Worm (Caenorhabditis elegans) whole organism, L3 larva: ENCODE measurements around the gene Y66D12A.7.
A peak's percentile ranks its signal among the peaks of the same experiment; 100 is the strongest.

Experiments
- R02D3.7 ChIP-seq: fragments of 150-350 bp; optimal IDR thresholded peaks from 2 replicates; lab custom pipeline; 2014; ENCODE audit warnings: missing biosample characterization, missing genetic modification characterization
- ZK546.5 ChIP-seq: sonication (generic microtip); optimal IDR thresholded peaks from 2 replicates; lab custom pipeline; 2017; ENCODE audit warnings: missing biosample characterization, missing genetic modification characterization
- ama-1 ChIP-seq: fragments of 150-350 bp; optimal IDR thresholded peaks from 2 replicates; lab custom pipeline; 2018
- ceh-16 ChIP-seq: sonication (generic microtip); optimal IDR thresholded peaks from 2 replicates; lab custom pipeline; 2017; ENCODE audit warnings: missing biosample characterization, missing genetic modification characterization
- ceh-28 ChIP-seq: fragments of 150-350 bp; optimal IDR thresholded peaks from 2 replicates; lab custom pipeline; 2014; ENCODE audit warnings: missing biosample characterization, missing genetic modification reagents, missing genetic modification characterization
- ceh-82 ChIP-seq: fragments of 150-350 bp; optimal IDR thresholded peaks from 2 replicates; lab custom pipeline; 2014; ENCODE audit warnings: missing biosample characterization, missing genetic modification characterization
- ceh-9 ChIP-seq: sonication (generic microtip); optimal IDR thresholded peaks from 2 replicates; lab custom pipeline; 2018; ENCODE audit warnings: missing biosample characterization, missing genetic modification characterization
- daf-12 ChIP-seq: fragments of 150-350 bp; optimal IDR thresholded peaks from 2 replicates; lab custom pipeline; 2014; ENCODE audit warnings: missing biosample characterization, missing genetic modification reagents, missing genetic modification characterization
- egl-27 ChIP-seq: sonication (generic microtip); optimal IDR thresholded peaks from 4 replicates; lab custom pipeline; 2017; ENCODE audit warnings: missing biosample characterization, missing genetic modification reagents, missing genetic modification characterization
- elt-1 ChIP-seq: fragments of 150-350 bp; optimal IDR thresholded peaks from 2 replicates; lab custom pipeline; 2014; ENCODE audit warnings: missing biosample characterization, missing genetic modification characterization
- eor-1 ChIP-seq, 2 experiments: fragments of 150-350 bp; optimal IDR thresholded peaks; 2 replicates each; lab custom pipeline; 2014 to 2018; ENCODE audit warnings: missing biosample characterization in 2 of 2, missing genetic modification characterization in 2 of 2
- fkh-10 ChIP-seq: sonication (generic microtip); optimal IDR thresholded peaks from 2 replicates; lab custom pipeline; 2017; ENCODE audit warnings: missing biosample characterization, missing genetic modification reagents, missing genetic modification characterization
- fkh-2 ChIP-seq: fragments of 150-350 bp; optimal IDR thresholded peaks from 2 replicates; lab custom pipeline; 2014; ENCODE audit warnings: missing biosample characterization, missing genetic modification reagents, missing genetic modification characterization
- hmg-11 ChIP-seq: sonication (generic microtip); optimal IDR thresholded peaks from 2 replicates; lab custom pipeline; 2016; ENCODE audit warnings: missing genetic modification characterization, missing compliant biosample characterization
- jun-1 ChIP-seq: fragments of 150-350 bp; optimal IDR thresholded peaks from 2 replicates; lab custom pipeline; 2014; ENCODE audit warnings: missing biosample characterization, missing genetic modification reagents, missing genetic modification characterization
- lin-15B ChIP-seq: fragments of 150-350 bp; optimal IDR thresholded peaks from 2 replicates; lab custom pipeline; 2014; ENCODE audit warnings: missing biosample characterization, missing genetic modification characterization
- lsy-12 ChIP-seq: sonication (generic microtip); optimal IDR thresholded peaks from 2 replicates; lab custom pipeline; 2016; ENCODE audit warnings: mild to moderate bottlenecking, missing genetic modification characterization, missing compliant biosample characterization
- mdl-1 ChIP-seq: fragments of 150-350 bp; optimal IDR thresholded peaks from 2 replicates; lab custom pipeline; 2014; ENCODE audit warnings: missing biosample characterization, missing genetic modification characterization
- mml-1 ChIP-seq: fragments of 150-350 bp; sonication (generic microtip); optimal IDR thresholded peaks from 3 replicates; lab custom pipeline; 2014; ENCODE audit warnings: missing biosample characterization, missing genetic modification characterization
- nfya-1 ChIP-seq: sonication (generic microtip); optimal IDR thresholded peaks from 2 replicates; lab custom pipeline; 2017; ENCODE audit warnings: missing genetic modification characterization, mild to moderate bottlenecking, missing compliant biosample characterization, antibody characterized with exemption, moderate library complexity; ENCODE audit not compliant: insufficient read depth
- nhr-12 ChIP-seq: fragments of 150-350 bp; optimal IDR thresholded peaks from 2 replicates; lab custom pipeline; 2014; ENCODE audit warnings: missing biosample characterization, missing genetic modification characterization
- nhr-23 ChIP-seq: fragments of 150-350 bp; optimal IDR thresholded peaks from 2 replicates; lab custom pipeline; 2014; ENCODE audit warnings: missing biosample characterization, missing genetic modification reagents, missing genetic modification characterization
- nhr-237 ChIP-seq: fragments of 150-350 bp; optimal IDR thresholded peaks from 2 replicates; lab custom pipeline; 2014; ENCODE audit warnings: missing biosample characterization, missing genetic modification characterization
- nhr-28 ChIP-seq: fragments of 150-350 bp; optimal IDR thresholded peaks from 2 replicates; lab custom pipeline; 2014; ENCODE audit warnings: missing biosample characterization, missing genetic modification characterization
- nhr-67 ChIP-seq: fragments of 150-350 bp; optimal IDR thresholded peaks from 2 replicates; lab custom pipeline; 2014; ENCODE audit warnings: missing biosample characterization, missing genetic modification characterization
- nhr-77 ChIP-seq: fragments of 150-350 bp; optimal IDR thresholded peaks from 2 replicates; lab custom pipeline; 2014; ENCODE audit warnings: missing biosample characterization, missing genetic modification characterization
- pha-4 ChIP-seq: fragments of 150-350 bp; optimal IDR thresholded peaks from 2 replicates; lab custom pipeline; 2014; ENCODE audit warnings: missing biosample characterization, missing genetic modification reagents, missing genetic modification characterization
- pqm-1 ChIP-seq: fragments of 150-350 bp; optimal IDR thresholded peaks from 2 replicates; lab custom pipeline; 2017; ENCODE audit warnings: missing biosample characterization, missing genetic modification characterization, inconsistent platforms
- sea-2 ChIP-seq: fragments of 150-350 bp; sonication (generic microtip); optimal IDR thresholded peaks from 4 replicates; lab custom pipeline; 2014; ENCODE audit warnings: missing biosample characterization, missing genetic modification reagents, missing genetic modification characterization
- tbx-2 ChIP-seq: sonication (generic microtip); optimal IDR thresholded peaks from 2 replicates; lab custom pipeline; 2016; ENCODE audit warnings: mild to moderate bottlenecking, missing genetic modification characterization, missing compliant biosample characterization
- unc-62 ChIP-seq: fragments of 150-350 bp; sonication (generic microtip); optimal IDR thresholded peaks from 4 replicates; lab custom pipeline; 2014; ENCODE audit warnings: missing biosample characterization, missing genetic modification reagents, missing genetic modification characterization
- zag-1 ChIP-seq: fragments of 150-350 bp; optimal IDR thresholded peaks from 2 replicates; lab custom pipeline; 2014; ENCODE audit warnings: missing biosample characterization, missing genetic modification characterization
- ztf-11 ChIP-seq: fragments of 150-350 bp; optimal IDR thresholded peaks from 2 replicates; lab custom pipeline; 2014; ENCODE audit warnings: missing biosample characterization, missing genetic modification characterization

Y66D12A.7 gene

ce11 chrIII:11607870-11608269 is 27.6 kb upstream of the Y66D12A.7 start, which contains the start of gene Y66D12A.1:
Gene Y66D12A.1, plus strand, starts transcription at chrIII:11608170.
- TF ChIP-seq pqm-1 (tag; lab: Kevin White, UChicago), result no peak
- TF ChIP-seq egl-27 (tag; lab: Kevin White, UChicago), result no peak
- no peak for TF ChIP-seq ztf-11 (tag; lab: Kevin White, UChicago)
- TF ChIP-seq ceh-28 (tag; lab: Kevin White, UChicago), result no peak
- TF ChIP-seq ceh-9 (tag; lab: Kevin White, UChicago), result no peak
- no peak for TF ChIP-seq tbx-2 (tag; lab: Kevin White, UChicago)
- TF ChIP-seq ama-1 (lab: Kevin White, UChicago), result no peak
- no peak for TF ChIP-seq nhr-28 (tag; lab: Kevin White, UChicago)
- no peak for TF ChIP-seq elt-1 (tag; lab: Kevin White, UChicago)
- no peak for TF ChIP-seq fkh-2 (tag; lab: Kevin White, UChicago)
- no peak for TF ChIP-seq lsy-12
- no peak for TF ChIP-seq pha-4 (tag; lab: Kevin White, UChicago)
- no peak for TF ChIP-seq R02D3.7 (tag; lab: Kevin White, UChicago)
- no peak for TF ChIP-seq nhr-12 (tag; lab: Kevin White, UChicago)

- peak; percentile 83 for TF ChIP-seq ceh-28 (tag; lab: Kevin White, UChicago)
- no peak for TF ChIP-seq fkh-2 (tag; lab: Kevin White, UChicago)
- TF ChIP-seq, all 47 proteins: peak for 1
Observed at ce11 chrIII:11592096-11592495, 11.8 kb upstream of the Y66D12A.7 start.

- TF ChIP-seq nhr-77 (no peak), hmg-11 (tag; lab: Kevin White, UChicago) (no peak), nhr-23 (tag; lab: Kevin White, UChicago) (no peak), ZK546.5 (tag; lab: Kevin White, UChicago) (no peak), ceh-82 (tag; lab: Kevin White, UChicago) (no peak), nhr-237 (tag; lab: Kevin White, UChicago) (no peak), unc-62 (GFP tag; lab: Kevin White, UChicago) (no peak), nhr-12 (tag; lab: Kevin White, UChicago) (no peak), ceh-9 (tag; lab: Kevin White, UChicago) (no peak), ama-1 (lab: Kevin White, UChicago) (no peak), mdl-1 (tag; lab: Kevin White, UChicago) (no peak)
Observed at ce11 chrIII:11590255-11590654, 10.0 kb upstream of the Y66D12A.7 start.

DNA sequence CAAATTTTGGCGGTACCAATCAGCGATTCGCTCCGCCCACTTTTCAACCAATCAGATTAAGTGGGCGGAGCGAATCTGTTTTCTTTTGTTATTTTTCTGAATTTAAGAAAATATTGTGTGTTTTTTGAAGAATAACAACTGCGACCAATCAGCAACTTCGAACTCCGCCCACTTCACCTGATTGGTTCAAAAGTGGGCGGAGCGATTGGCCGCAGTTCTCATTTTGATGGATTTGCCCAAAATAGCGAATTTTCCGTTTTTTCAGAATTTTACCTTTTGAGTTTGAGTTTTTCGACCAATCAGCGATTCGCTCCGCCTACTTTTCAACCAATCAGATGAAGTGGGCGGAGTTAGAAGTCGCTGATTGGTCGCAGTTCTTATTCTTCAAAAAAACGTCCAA is 9.0 kb upstream of the Y66D12A.7 start:
- TF ChIP-seq nfya-1 (tag; lab: Kevin White, UChicago), result peak; percentile 65
- TF ChIP-seq daf-12, result no peak
- TF ChIP-seq, all 47 proteins: peak for 1

- no peak for TF ChIP-seq mdl-1 (tag; lab: Kevin White, UChicago)
- TF ChIP-seq sea-2 (GFP tag; lab: Kevin White, UChicago), result no peak
- no peak for TF ChIP-seq mml-1 (tag; lab: Kevin White, UChicago)
- TF ChIP-seq, all 47 proteins: peak for 0
Observed at ce11 chrIII:11588911-11589310, 8.6 kb upstream of the Y66D12A.7 start, which contains the start of gene Y66D12A.3. Gene Y66D12A.3, plus strand, starts transcription at chrIII:11589211.

ce11 chrIII:11582569-11582968 is 2.3 kb upstream of the Y66D12A.7 start:
- TF ChIP-seq ceh-16 (tag; lab: Kevin White, UChicago) (no peak), lsy-12 (no peak), nhr-67 (no peak), jun-1 (tag; lab: Kevin White, UChicago) (no peak), nfya-1 (tag; lab: Kevin White, UChicago) (peak; percentile 86)

ce11 chrIII:11581372-11581771 is 1.1 kb upstream of the Y66D12A.7 start, which contains the start of the genes Y66D12A.6 and ceh-92:
Gene Y66D12A.6, minus strand, starts transcription at chrIII:11581402.
Gene ceh-92, plus strand, starts transcription at chrIII:11581600.
- TF ChIP-seq fkh-10 (GFP tag; lab: Kevin White, UChicago) (no peak), eor-1 (tag; optimal IDR thresholded peaks at IDR 0.05; lab: Kevin White, UChicago) (no peak), lsy-12 (no peak), zag-1 (no peak), R02D3.7 (tag; lab: Kevin White, UChicago) (no peak), ceh-16 (tag; lab: Kevin White, UChicago) (no peak), mml-1 (tag; lab: Kevin White, UChicago) (no peak), lin-15B (tag; lab: Kevin White, UChicago) (no peak), nfya-1 (tag; lab: Kevin White, UChicago) (no peak)
